Fruit fly (Drosophila melanogaster): ENCODE data around the gene CG5388.

The CG5388 gene

dm6 chr3R:22340207-22340606, at the start of gene CG5388:
Gene CG5388 (minus strand): TSS chr3R:22340307.
- TF ChIP-seq CG8478 (optimal IDR thresholded peaks at IDR 0.05) (no peak), usp (GFP tag; optimal IDR thresholded peaks at IDR 0.05) (no peak), Dll (optimal IDR thresholded peaks at IDR 0.05) (no peak)

- TF ChIP-seq CG8478 (optimal IDR thresholded peaks at IDR 0.05) (no peak), Dll (optimal IDR thresholded peaks at IDR 0.05) (no peak), pan (optimal IDR thresholded peaks at IDR 0.05) (no peak), EcR (GFP tag; optimal IDR thresholded peaks at IDR 0.05) (no peak), psq (optimal IDR thresholded peaks at IDR 0.05) (no peak), usp (GFP tag; optimal IDR thresholded peaks at IDR 0.05) (no peak)
Observed at dm6 chr3R:22389614-22390013, 49.5 kb upstream of the CG5388 start, which contains the start of the genes CAH8 and CG7059. Gene CAH8 (minus strand): TSS chr3R:22389714. Gene CG7059 (plus strand): TSS chr3R:22389780.

dm6 chr3R:22381735-22382134, 41.6 kb upstream of the CG5388 start, which contains the start of gene Gpdh3:
Gene Gpdh3 (plus strand): TSS chr3R:22382035.
- no peak for TF ChIP-seq Dll (optimal IDR thresholded peaks at IDR 0.05)
- TF ChIP-seq pan (optimal IDR thresholded peaks at IDR 0.05): no peak

dm6 chr3R:22381077-22381476, 41.0 kb upstream of the CG5388 start, which contains the start of gene CG43342:
Gene CG43342 (plus strand): TSS chr3R:22381340.
- TF ChIP-seq CG8478 (optimal IDR thresholded peaks at IDR 0.05): no peak
- TF ChIP-seq pan (optimal IDR thresholded peaks at IDR 0.05): no peak
- TF ChIP-seq psq (optimal IDR thresholded peaks at IDR 0.05): no peak
- TF ChIP-seq usp (GFP tag; optimal IDR thresholded peaks at IDR 0.05): no peak
- no peak for TF ChIP-seq EcR (GFP tag; optimal IDR thresholded peaks at IDR 0.05)
- TF ChIP-seq Dll (optimal IDR thresholded peaks at IDR 0.05): no peak

dm6 chr3R:22379942-22380341, 39.8 kb upstream of the CG5388 start, which contains the start of gene CG34149:
Gene CG34149 (plus strand): TSS chr3R:22380128.
- TF ChIP-seq EcR (GFP tag; optimal IDR thresholded peaks at IDR 0.05) (no peak), psq (optimal IDR thresholded peaks at IDR 0.05) (no peak), CG8478 (optimal IDR thresholded peaks at IDR 0.05) (no peak), Dll (optimal IDR thresholded peaks at IDR 0.05) (no peak), usp (GFP tag; optimal IDR thresholded peaks at IDR 0.05) (no peak)

- TF ChIP-seq CG8478 (optimal IDR thresholded peaks at IDR 0.05) (no peak), pan (optimal IDR thresholded peaks at IDR 0.05) (no peak), usp (GFP tag; optimal IDR thresholded peaks at IDR 0.05) (no peak), psq (optimal IDR thresholded peaks at IDR 0.05) (no peak), EcR (GFP tag; optimal IDR thresholded peaks at IDR 0.05) (no peak), Dll (optimal IDR thresholded peaks at IDR 0.05) (no peak)
Observed at dm6 chr3R:22375674-22376073, 35.6 kb upstream of the CG5388 start, which contains the start of gene CG18596. Gene CG18596 (plus strand): TSS chr3R:22375923.

- TF ChIP-seq usp (GFP tag; optimal IDR thresholded peaks at IDR 0.05): no peak
- no peak for TF ChIP-seq psq (optimal IDR thresholded peaks at IDR 0.05)
- TF ChIP-seq pan (optimal IDR thresholded peaks at IDR 0.05): no peak
- TF ChIP-seq EcR (GFP tag; optimal IDR thresholded peaks at IDR 0.05): no peak
- no peak for TF ChIP-seq CG8478 (optimal IDR thresholded peaks at IDR 0.05)
- TF ChIP-seq Dll (optimal IDR thresholded peaks at IDR 0.05): no peak
Observed at dm6 chr3R:22372535-22372934, 32.4 kb upstream of the CG5388 start, which contains the start of gene CG7069. Gene CG7069 (plus strand): TSS chr3R:22372835.

dm6 chr3R:22368777-22369214, 28.7 kb upstream of the CG5388 start:
- TF ChIP-seq pan (optimal IDR thresholded peaks at IDR 0.05): peak; percentile 72
- no peak for TF ChIP-seq EcR (GFP tag; optimal IDR thresholded peaks at IDR 0.05)

- no peak for TF ChIP-seq EcR (GFP tag; optimal IDR thresholded peaks at IDR 0.05)
- no peak for TF ChIP-seq usp (GFP tag; optimal IDR thresholded peaks at IDR 0.05)
- no peak for TF ChIP-seq psq (optimal IDR thresholded peaks at IDR 0.05)
- TF ChIP-seq pan (optimal IDR thresholded peaks at IDR 0.05): no peak
- TF ChIP-seq Dll (optimal IDR thresholded peaks at IDR 0.05): no peak
Observed at dm6 chr3R:22368077-22368776, 28.1 kb upstream of the CG5388 start.

- TF ChIP-seq pan (optimal IDR thresholded peaks at IDR 0.05) (no peak), Dll (optimal IDR thresholded peaks at IDR 0.05) (no peak), CG8478 (optimal IDR thresholded peaks at IDR 0.05) (no peak), usp (GFP tag; optimal IDR thresholded peaks at IDR 0.05) (no peak), EcR (GFP tag; optimal IDR thresholded peaks at IDR 0.05) (no peak), psq (optimal IDR thresholded peaks at IDR 0.05) (no peak)
Observed at dm6 chr3R:22367126-22368076, 27.3 kb upstream of the CG5388 start, which contains the start of the genes Polr3F and PyK. Gene Polr3F (minus strand): TSS chr3R:22367373. Gene PyK (plus strand): TSS chr3R:22367536.

- TF ChIP-seq usp (GFP tag; optimal IDR thresholded peaks at IDR 0.05): no peak
- TF ChIP-seq pan (optimal IDR thresholded peaks at IDR 0.05): no peak
- no peak for TF ChIP-seq EcR (GFP tag; optimal IDR thresholded peaks at IDR 0.05)
- TF ChIP-seq CG8478 (optimal IDR thresholded peaks at IDR 0.05): no peak
- no peak for TF ChIP-seq Dll (optimal IDR thresholded peaks at IDR 0.05)
- no peak for TF ChIP-seq psq (optimal IDR thresholded peaks at IDR 0.05)
Observed at dm6 chr3R:22365660-22366195, 25.6 kb upstream of the CG5388 start, which contains the start of gene CG5382. Gene CG5382 (minus strand): TSS chr3R:22365983.
